Worm (Caenorhabditis elegans) whole organism, L1 larva: ENCODE data around the gene srg-50.

ENCODE experiments used
- C04F5.9 ChIP-seq: sonication (generic microtip); optimal IDR thresholded peaks from 2 replicates; lab custom pipeline; 2016; ENCODE audit warnings: missing genetic modification characterization, missing compliant biosample characterization
- C16A3.4 ChIP-seq: fragments of 150-350 bp; optimal IDR thresholded peaks from 2 replicates; lab custom pipeline; 2014; ENCODE audit warnings: missing biosample characterization, missing genetic modification characterization
- F16B12.6 ChIP-seq: fragments of 150-350 bp; optimal IDR thresholded peaks from 2 replicates; lab custom pipeline; 2014; ENCODE audit warnings: missing biosample characterization, missing genetic modification characterization
- Y116A8C.19 ChIP-seq: sonication (generic microtip); optimal IDR thresholded peaks from 2 replicates; lab custom pipeline; 2016; ENCODE audit warnings: missing compliant biosample characterization, missing genetic modification characterization, borderline replicate concordance
- ama-1 ChIP-seq: fragments of 150-350 bp; optimal IDR thresholded peaks from 2 replicates; lab custom pipeline; 2014
- blmp-1 ChIP-seq: fragments of 150-350 bp; optimal IDR thresholded peaks from 2 replicates; lab custom pipeline; 2014; ENCODE audit warnings: missing biosample characterization, missing genetic modification characterization
- ceh-63 ChIP-seq: fragments of 200-800 bp; sonication (Bioruptor generic); optimal IDR thresholded peaks from 2 replicates; lab custom pipeline; 2018; ENCODE audit warnings: mild to moderate bottlenecking, missing genetic modification characterization, missing compliant biosample characterization
- ceh-8 ChIP-seq: fragments of 200-800 bp; sonication (Bioruptor generic); optimal IDR thresholded peaks from 2 replicates; lab custom pipeline; 2018; ENCODE audit warnings: mild to moderate bottlenecking, missing genetic modification characterization, moderate library complexity, missing compliant biosample characterization
- ceh-88 ChIP-seq: fragments of 200-800 bp; sonication (Bioruptor generic); IDR thresholded peaks from 2 replicates; pipeline ENCODE4 v1.3.6; 2022; ENCODE audit warnings: missing genetic modification characterization, missing compliant biosample characterization
- ceh-90 ChIP-seq: sonication (generic microtip); optimal IDR thresholded peaks from 2 replicates; lab custom pipeline; 2016; ENCODE audit warnings: missing genetic modification characterization, missing compliant biosample characterization
- dpl-1 ChIP-seq, 3 experiments: fragments of 150-350 bp in 2 of 3; sonication (generic microtip) in 1 of 3; optimal IDR thresholded peaks; 2 replicates each; lab custom pipeline; 2014 to 2017; ENCODE audit warnings: missing biosample characterization in 3 of 3, missing genetic modification characterization in 3 of 3, missing genetic modification reagents in 3 of 3
- dsc-1 ChIP-seq: sonication (generic microtip); optimal IDR thresholded peaks from 2 replicates; lab custom pipeline; 2016; ENCODE audit warnings: mild to moderate bottlenecking, missing genetic modification characterization, missing compliant biosample characterization
- efl-3 ChIP-seq: fragments of 200-800 bp; sonication (Bioruptor generic); optimal IDR thresholded peaks from 2 replicates; lab custom pipeline; 2018; ENCODE audit warnings: mild to moderate bottlenecking, missing genetic modification characterization, missing compliant biosample characterization
- egl-13 ChIP-seq: sonication (generic microtip); optimal IDR thresholded peaks from 2 replicates; lab custom pipeline; 2016; ENCODE audit warnings: missing genotype, missing genetic modification reagents, missing genetic modification characterization, missing compliant biosample characterization
- egl-27 ChIP-seq, 2 experiments: fragments of 150-350 bp in 1 of 2; sonication (generic microtip); optimal IDR thresholded peaks; 3 replicates each; lab custom pipeline; 2017 to 2018; ENCODE audit warnings: missing biosample characterization in 2 of 2, missing genetic modification characterization in 2 of 2, missing genetic modification reagents in 2 of 2
- elt-2 ChIP-seq: sonication (generic microtip); optimal IDR thresholded peaks from 2 replicates; lab custom pipeline; 2016; ENCODE audit warnings: missing genetic modification characterization, mild to moderate bottlenecking, inconsistent platforms, missing compliant biosample characterization, missing genetic modification reagents
- fkh-8 ChIP-seq: sonication (generic microtip); optimal IDR thresholded peaks from 2 replicates; lab custom pipeline; 2016; ENCODE audit warnings: mild to moderate bottlenecking, missing genetic modification characterization, missing compliant biosample characterization
- fos-1 ChIP-seq: fragments of 150-350 bp; optimal IDR thresholded peaks from 2 replicates; lab custom pipeline; 2014; ENCODE audit warnings: missing biosample characterization, missing genetic modification characterization
- grh-1 ChIP-seq: fragments of 200-800 bp; sonication (Bioruptor generic); IDR thresholded peaks from 2 replicates; pipeline ENCODE4 v1.3.6; 2022; ENCODE audit warnings: missing genetic modification reagents, missing genetic modification characterization, missing compliant biosample characterization
- hlh-17 ChIP-seq: fragments of 200-800 bp; sonication (Bioruptor generic); optimal IDR thresholded peaks from 2 replicates; lab custom pipeline; 2018; ENCODE audit warnings: missing genetic modification characterization, mild to moderate bottlenecking, missing compliant biosample characterization, moderate library complexity, borderline replicate concordance
- hpl-2 ChIP-seq: fragments of 150-350 bp; optimal IDR thresholded peaks from 2 replicates; lab custom pipeline; 2014; ENCODE audit warnings: missing biosample characterization, missing genetic modification reagents, missing genetic modification characterization
- isw-1 ChIP-seq: fragments of 200-800 bp; sonication (Bioruptor generic); IDR thresholded peaks from 2 replicates; pipeline ENCODE4 v1.3.6; 2022; ENCODE audit warnings: missing genetic modification characterization, missing compliant biosample characterization
- lin-14 ChIP-seq: fragments of 200-800 bp; sonication (Bioruptor generic); optimal IDR thresholded peaks from 2 replicates; lab custom pipeline; 2018; ENCODE audit warnings: mild to moderate bottlenecking, missing genetic modification characterization, moderate library complexity, missing compliant biosample characterization
- lsy-2 ChIP-seq, 2 experiments: fragments of 150-350 bp; optimal IDR thresholded peaks; 2 replicates each; lab custom pipeline; 2014; ENCODE audit warnings: missing biosample characterization in 2 of 2, missing genetic modification characterization in 2 of 2
- mab-9 ChIP-seq: fragments of 200-800 bp; sonication (Bioruptor generic); IDR thresholded peaks from 2 replicates; pipeline ENCODE4 v1.3.6; 2022; ENCODE audit warnings: missing genetic modification reagents, missing genetic modification characterization, missing compliant biosample characterization
- mdl-1 ChIP-seq, 2 experiments: fragments of 150-350 bp; optimal IDR thresholded peaks; 2 replicates each; lab custom pipeline; 2014 to 2017; ENCODE audit warnings: missing biosample characterization in 2 of 2, missing genetic modification characterization in 2 of 2, inconsistent platforms in 1 of 2
- mef-2 ChIP-seq: fragments of 150-350 bp; optimal IDR thresholded peaks from 2 replicates; lab custom pipeline; 2014; ENCODE audit warnings: missing biosample characterization, missing genetic modification characterization
- mep-1 ChIP-seq: fragments of 150-350 bp; optimal IDR thresholded peaks from 2 replicates; lab custom pipeline; 2014; ENCODE audit warnings: missing biosample characterization, missing genetic modification characterization
- nhr-20 ChIP-seq: sonication (generic microtip); optimal IDR thresholded peaks from 2 replicates; lab custom pipeline; 2016; ENCODE audit warnings: mild to moderate bottlenecking, missing genetic modification characterization, missing compliant biosample characterization
- nhr-237 ChIP-seq: fragments of 150-350 bp; optimal IDR thresholded peaks from 2 replicates; lab custom pipeline; 2014; ENCODE audit warnings: missing biosample characterization, missing genetic modification characterization
- nhr-47 ChIP-seq: sonication (generic microtip); optimal IDR thresholded peaks from 2 replicates; lab custom pipeline; 2016; ENCODE audit warnings: mild to moderate bottlenecking, missing genetic modification characterization, moderate library complexity, missing compliant biosample characterization
- nhr-71 ChIP-seq: sonication (generic microtip); optimal IDR thresholded peaks from 2 replicates; lab custom pipeline; 2016; ENCODE audit warnings: mild to moderate bottlenecking, missing genetic modification characterization, moderate library complexity, missing compliant biosample characterization
- nhr-76 ChIP-seq: sonication (generic microtip); optimal IDR thresholded peaks from 2 replicates; lab custom pipeline; 2017; ENCODE audit warnings: missing biosample characterization, missing genetic modification characterization
- nhr-84 ChIP-seq: sonication (generic microtip); optimal IDR thresholded peaks from 2 replicates; lab custom pipeline; 2017; ENCODE audit warnings: missing biosample characterization, missing genetic modification characterization
- nhr-90 ChIP-seq: sonication (generic microtip); optimal IDR thresholded peaks from 2 replicates; lab custom pipeline; 2016; ENCODE audit warnings: mild to moderate bottlenecking, missing genetic modification characterization, missing compliant biosample characterization; ENCODE audit not compliant: poor library complexity
- pag-3 ChIP-seq: sonication (generic microtip); optimal IDR thresholded peaks from 2 replicates; lab custom pipeline; 2017; ENCODE audit warnings: missing genetic modification characterization, mild to moderate bottlenecking, missing compliant biosample characterization, antibody characterized with exemption, borderline replicate concordance; ENCODE audit not compliant: insufficient read depth
- pax-3 ChIP-seq: fragments of 200-800 bp; sonication (Bioruptor generic); optimal IDR thresholded peaks from 2 replicates; lab custom pipeline; 2018; ENCODE audit warnings: mild to moderate bottlenecking, missing genetic modification characterization, moderate library complexity, missing compliant biosample characterization
- skn-1 ChIP-seq: fragments of 150-350 bp; optimal IDR thresholded peaks from 2 replicates; lab custom pipeline; 2014; ENCODE audit warnings: missing biosample characterization, missing genetic modification characterization
- snu-23 ChIP-seq: sonication (generic microtip); optimal IDR thresholded peaks from 2 replicates; lab custom pipeline; 2016; ENCODE audit warnings: missing genetic modification characterization, missing compliant biosample characterization
- sox-4 ChIP-seq: sonication (generic microtip); optimal IDR thresholded peaks from 2 replicates; lab custom pipeline; 2016; ENCODE audit warnings: missing genetic modification characterization, missing compliant biosample characterization
- sptf-1 ChIP-seq: fragments of 150-350 bp; optimal IDR thresholded peaks from 2 replicates; lab custom pipeline; 2014; ENCODE audit warnings: missing biosample characterization, missing genetic modification characterization
- swsn-7 ChIP-seq: sonication (generic microtip); optimal IDR thresholded peaks from 2 replicates; lab custom pipeline; 2016; ENCODE audit warnings: missing genetic modification characterization, missing compliant biosample characterization
- tlp-1 ChIP-seq: fragments of 150-350 bp; optimal IDR thresholded peaks from 2 replicates; lab custom pipeline; 2014; ENCODE audit warnings: missing biosample characterization, missing genetic modification characterization
- unc-130 ChIP-seq: fragments of 150-350 bp; optimal IDR thresholded peaks from 2 replicates; lab custom pipeline; 2017; ENCODE audit warnings: missing biosample characterization, missing genetic modification characterization, inconsistent platforms
- unc-30 ChIP-seq: sonication (generic microtip); optimal IDR thresholded peaks from 2 replicates; lab custom pipeline; 2017; ENCODE audit warnings: missing biosample characterization, missing genetic modification characterization
- unc-98 ChIP-seq: fragments of 200-800 bp; sonication (Bioruptor generic); IDR thresholded peaks from 2 replicates; pipeline ENCODE4 v1.3.6; 2022; ENCODE audit warnings: missing genetic modification characterization, missing compliant biosample characterization
- zip-4 ChIP-seq: fragments of 200-800 bp; sonication (Bioruptor generic); optimal IDR thresholded peaks from 2 replicates; lab custom pipeline; 2018; ENCODE audit warnings: mild to moderate bottlenecking, missing genetic modification characterization, moderate library complexity, missing compliant biosample characterization

The srg-50 gene

DNA sequence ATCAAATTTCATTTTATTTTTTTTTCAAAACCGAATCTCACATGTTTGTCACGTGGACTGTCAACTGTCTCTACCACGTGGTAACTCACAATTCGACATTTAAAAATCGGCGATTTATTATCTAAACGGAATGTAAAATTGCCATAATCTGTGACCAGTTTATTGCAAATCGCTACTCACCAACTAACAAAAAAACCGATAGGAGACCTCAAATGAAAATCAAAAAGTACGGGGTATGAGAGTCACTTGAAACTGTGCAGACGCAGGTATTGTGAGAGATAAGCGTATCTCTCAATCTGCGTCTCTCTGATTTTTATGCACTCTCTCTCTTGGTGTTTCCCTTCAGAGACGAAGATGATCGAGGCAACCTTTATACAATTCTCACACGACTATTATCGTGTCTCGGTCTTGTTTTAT is 27.2 kb downstream of the srg-50 start (continued):
- TF ChIP-seq hlh-17 (GFP tag; lab: Kevin White, UChicago), result no peak
- peak; percentile 91 for TF ChIP-seq nhr-71 (tag; lab: Kevin White, UChicago)
- no peak for TF ChIP-seq dsc-1 (tag; lab: Kevin White, UChicago)
- peak; percentile 91 for TF ChIP-seq snu-23 (GFP tag; lab: Kevin White, UChicago)
- TF ChIP-seq skn-1, result peak; percentile 9
- peak; percentile 79 for TF ChIP-seq blmp-1 (tag; lab: Kevin White, UChicago)
- TF ChIP-seq hpl-2, result peak; percentile 29
- TF ChIP-seq tlp-1 (tag; lab: Kevin White, UChicago), result no peak
- peak; percentile 16 for TF ChIP-seq mef-2 (tag; lab: Kevin White, UChicago)
- TF ChIP-seq pax-3 (tag; lab: Kevin White, UChicago), result no peak
- TF ChIP-seq nhr-47 (tag; lab: Kevin White, UChicago), result peak; percentile 70
- peak; percentile 89 for TF ChIP-seq nhr-20
- peak; percentile 0 for TF ChIP-seq zip-4 (GFP tag; lab: Kevin White, UChicago)
- peak; percentile 44 for TF ChIP-seq C16A3.4 (tag; lab: Kevin White, UChicago)
- no peak for TF ChIP-seq egl-13
- no peak for TF ChIP-seq nhr-76 (tag; lab: Kevin White, UChicago)
- TF ChIP-seq sox-4 (tag; lab: Kevin White, UChicago), result no peak
- peak in 1 of 2 experiments; percentile 59 for TF ChIP-seq egl-27 (tag; optimal IDR thresholded peaks at IDR 0.05; lab: Kevin White, UChicago)
- TF ChIP-seq dpl-1 (GFP tag; optimal IDR thresholded peaks at IDR 0.05; lab: Kevin White, UChicago), result peak in 2 of 3 experiments; percentile 28 to 60
- no peak for TF ChIP-seq mab-9 (GFP tag; lab: Robert Waterston, UW)
- TF ChIP-seq nhr-84, result no peak
- peak; percentile 93 for TF ChIP-seq elt-2 (tag; lab: Kevin White, UChicago)
- TF ChIP-seq lin-14 (GFP tag; lab: Kevin White, UChicago), result peak; percentile 88
- TF ChIP-seq sptf-1, result no peak
- no peak for TF ChIP-seq pag-3 (tag; lab: Kevin White, UChicago)
- TF ChIP-seq mdl-1 (tag; optimal IDR thresholded peaks at IDR 0.05; lab: Kevin White, UChicago), result peak in 1 of 2 experiments; percentile 86
- no peak for TF ChIP-seq ceh-88 (GFP tag; lab: Robert Waterston, UW)
- TF ChIP-seq ceh-8 (GFP tag; lab: Kevin White, UChicago), result no peak
- peak; percentile 65 for TF ChIP-seq mep-1 (tag; lab: Kevin White, UChicago)
- no peak for TF ChIP-seq F16B12.6 (tag; lab: Kevin White, UChicago)
- peak; percentile 69 for TF ChIP-seq ama-1 (lab: Kevin White, UChicago)
- TF ChIP-seq ceh-63 (GFP tag; lab: Kevin White, UChicago), result no peak
- no peak for TF ChIP-seq isw-1 (GFP tag; lab: Robert Waterston, UW)
- 0 out of 2 replicates have a peak, but pooled peaks have one; percentile 14 for TF ChIP-seq unc-98 (GFP tag; lab: Robert Waterston, UW)

DNA sequence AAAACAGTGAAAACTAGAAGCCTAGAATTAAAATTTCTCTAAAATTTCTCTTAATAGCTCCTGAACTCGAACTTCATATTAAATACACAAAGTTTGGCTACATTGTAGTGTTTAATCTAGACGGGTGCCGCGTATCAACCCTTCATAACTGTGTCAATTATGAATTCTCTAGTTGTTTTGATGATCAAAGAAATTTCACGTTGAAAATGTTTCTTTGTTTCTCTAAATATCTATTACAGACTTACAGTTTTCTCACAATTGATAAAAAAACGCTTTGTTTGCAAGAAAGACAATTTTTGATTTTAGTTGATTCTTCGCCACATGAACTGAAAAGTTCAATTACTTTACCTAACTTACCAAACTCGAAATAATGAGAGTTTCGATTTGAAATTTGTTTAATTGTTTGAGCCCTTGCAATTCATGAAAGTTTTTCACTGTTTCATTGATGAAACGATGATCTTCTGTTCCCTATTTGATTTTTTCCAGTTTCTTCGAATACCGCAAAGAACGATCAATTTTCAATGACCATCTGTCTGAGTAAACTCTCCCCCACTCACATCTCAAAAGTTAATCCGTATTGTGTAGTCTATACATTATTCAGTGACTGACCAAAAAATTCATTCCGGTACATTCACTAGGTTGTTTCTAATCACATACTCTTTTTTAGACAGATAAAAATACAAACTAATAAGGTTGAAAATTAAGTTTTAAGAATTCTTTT is 28.2 kb downstream of the srg-50 start:
- TF ChIP-seq blmp-1 (tag; lab: Kevin White, UChicago) (no peak), efl-3 (GFP tag; lab: Kevin White, UChicago) (no peak), egl-13 (no peak), mab-9 (GFP tag; lab: Robert Waterston, UW) (no peak), grh-1 (peak; percentile 33; the same call in 1 of the 2 replicates), unc-98 (GFP tag; lab: Robert Waterston, UW) (no peak), mef-2 (tag; lab: Kevin White, UChicago) (no peak), mdl-1 (tag; optimal IDR thresholded peaks at IDR 0.05; lab: Kevin White, UChicago) (no peak), ceh-90 (tag; lab: Kevin White, UChicago) (no peak), skn-1 (no peak), lsy-2 (tag; optimal IDR thresholded peaks at IDR 0.05; lab: Kevin White, UChicago) (peak in 1 of 2 experiments; percentile 37), pax-3 (tag; lab: Kevin White, UChicago) (peak; percentile 13), isw-1 (GFP tag; lab: Robert Waterston, UW) (no peak), unc-130 (tag; lab: Kevin White, UChicago) (no peak), fos-1 (tag; lab: Kevin White, UChicago) (no peak), elt-2 (tag; lab: Kevin White, UChicago) (no peak), nhr-47 (tag; lab: Kevin White, UChicago) (peak; percentile 51), unc-30 (tag; lab: Kevin White, UChicago) (no peak), lin-14 (GFP tag; lab: Kevin White, UChicago) (peak; percentile 56), nhr-237 (tag; lab: Kevin White, UChicago) (no peak), Y116A8C.19 (tag; lab: Kevin White, UChicago) (no peak), fkh-8 (peak; percentile 63), nhr-76 (tag; lab: Kevin White, UChicago) (no peak), sptf-1 (no peak), C04F5.9 (tag; lab: Kevin White, UChicago) (no peak), nhr-90 (tag; lab: Kevin White, UChicago) (no peak), swsn-7 (peak; percentile 29)
